Worm (Caenorhabditis elegans) whole organism, early embryonic: ENCODE results near the gene elo-3.
"Not testable (repeated sequence)": the region's sequence is repeated elsewhere in the genome, so short reads cannot be mapped to it uniquely, and the experiment has no call there.

Source experiments
- B0310.2 ChIP-seq: sonication (generic microtip); optimal IDR thresholded peaks from 2 replicates; lab custom pipeline; 2016; ENCODE audit warnings: mild to moderate bottlenecking, missing genetic modification characterization, missing compliant biosample characterization
- F13C5.2 ChIP-seq: sonication (generic microtip); optimal IDR thresholded peaks from 2 replicates; lab custom pipeline; 2017; ENCODE audit warnings: mild to moderate bottlenecking, missing genetic modification characterization, inconsistent platforms, missing compliant biosample characterization
- aly-1 ChIP-seq: sonication (generic microtip); optimal IDR thresholded peaks from 2 replicates; lab custom pipeline; 2016; ENCODE audit warnings: missing genetic modification characterization, missing compliant biosample characterization
- ama-1 ChIP-seq: fragments of 150-350 bp; optimal IDR thresholded peaks from 2 replicates; lab custom pipeline; 2014
- ceh-13 ChIP-seq: fragments of 200-800 bp; sonication (Bioruptor generic); optimal IDR thresholded peaks from 2 replicates; lab custom pipeline; 2018; ENCODE audit warnings: mild to moderate bottlenecking, missing genetic modification characterization, missing compliant biosample characterization
- ceh-36 ChIP-seq: sonication (generic microtip); optimal IDR thresholded peaks from 2 replicates; lab custom pipeline; 2016; ENCODE audit warnings: missing genetic modification characterization, inconsistent platforms, missing compliant biosample characterization
- ets-7 ChIP-seq: sonication (generic microtip); optimal IDR thresholded peaks from 2 replicates; lab custom pipeline; 2016; ENCODE audit warnings: missing genotype, missing genetic modification characterization, missing compliant biosample characterization
- flt-1 ChIP-seq: fragments of 200-800 bp; sonication (Bioruptor generic); IDR thresholded peaks from 2 replicates; pipeline ENCODE4 v1.3.6; 2022; ENCODE audit warnings: missing genetic modification characterization, missing compliant biosample characterization
- hmbx-1 ChIP-seq: sonication (generic microtip); optimal IDR thresholded peaks from 2 replicates; lab custom pipeline; 2016; ENCODE audit warnings: mild to moderate bottlenecking, missing genetic modification characterization, missing compliant biosample characterization
- hmg-4 ChIP-seq: fragments of 200-800 bp; sonication (Bioruptor generic); optimal IDR thresholded peaks from 2 replicates; lab custom pipeline; 2018; ENCODE audit warnings: mild to moderate bottlenecking, missing genetic modification characterization, missing compliant biosample characterization
- hnd-1 ChIP-seq: sonication (generic microtip); optimal IDR thresholded peaks from 2 replicates; lab custom pipeline; 2016; ENCODE audit warnings: missing genetic modification characterization, missing compliant biosample characterization
- pes-1 ChIP-seq: fragments of 200-800 bp; sonication (Bioruptor generic); IDR thresholded peaks from 2 replicates; pipeline ENCODE4 v1.3.6; 2022; ENCODE audit warnings: missing genetic modification reagents, missing genetic modification characterization, missing compliant biosample characterization
- scrt-1 ChIP-seq: fragments of 200-800 bp; sonication (Bioruptor generic); IDR thresholded peaks from 2 replicates; pipeline ENCODE4 v1.3.6; 2022; ENCODE audit warnings: missing genetic modification characterization, missing compliant biosample characterization
- sea-1 ChIP-seq: fragments of 200-800 bp; sonication (Bioruptor generic); conservative IDR thresholded peaks from 2 replicates; pipeline ENCODE4 v1.3.6; 2022; ENCODE audit warnings: missing genetic modification characterization, missing compliant biosample characterization
- tbx-11 ChIP-seq: fragments of 200-800 bp; sonication (Bioruptor generic); IDR thresholded peaks from 2 replicates; pipeline ENCODE4 v1.3.6; 2022; ENCODE audit warnings: missing genetic modification characterization, missing compliant biosample characterization
- tbx-37 ChIP-seq: fragments of 200-800 bp; sonication (Bioruptor generic); conservative IDR thresholded peaks from 2 replicates; pipeline ENCODE4 v1.3.6; 2022; ENCODE audit warnings: missing genetic modification reagents, missing genetic modification characterization, missing compliant biosample characterization
- tra-4 ChIP-seq: sonication (generic microtip); optimal IDR thresholded peaks from 2 replicates; lab custom pipeline; 2017; ENCODE audit warnings: missing genetic modification characterization, missing compliant biosample characterization

Gene elo-3

DNA sequence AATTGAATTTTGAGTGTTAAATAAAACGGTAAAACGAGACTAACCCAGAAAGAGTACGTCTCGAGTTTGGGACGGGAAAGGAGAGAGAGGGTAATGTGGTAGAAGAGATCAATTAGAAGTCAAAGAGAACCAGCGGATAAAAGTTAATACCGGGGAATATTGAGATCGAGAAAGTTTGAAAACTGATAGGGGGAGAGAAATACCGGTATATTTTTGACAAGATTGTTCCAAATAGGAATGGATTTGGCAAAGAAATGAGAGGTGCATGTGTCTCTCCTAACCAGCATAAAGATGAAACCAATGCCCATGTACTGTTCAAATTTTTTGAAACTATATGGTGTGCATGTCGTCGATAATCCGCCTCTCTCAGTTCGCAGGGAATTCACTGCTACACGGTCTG lies 17.2 kb downstream of the elo-3 start, which contains the start of gene C06E4.5:
TSS of gene C06E4.5 (plus strand) at position 301 of the 400 bp plus-strand sequence.
- not testable (repeated sequence) for TF ChIP-seq hmg-4 (GFP tag; lab: Kevin White, UChicago); hnd-1; pes-1

DNA sequence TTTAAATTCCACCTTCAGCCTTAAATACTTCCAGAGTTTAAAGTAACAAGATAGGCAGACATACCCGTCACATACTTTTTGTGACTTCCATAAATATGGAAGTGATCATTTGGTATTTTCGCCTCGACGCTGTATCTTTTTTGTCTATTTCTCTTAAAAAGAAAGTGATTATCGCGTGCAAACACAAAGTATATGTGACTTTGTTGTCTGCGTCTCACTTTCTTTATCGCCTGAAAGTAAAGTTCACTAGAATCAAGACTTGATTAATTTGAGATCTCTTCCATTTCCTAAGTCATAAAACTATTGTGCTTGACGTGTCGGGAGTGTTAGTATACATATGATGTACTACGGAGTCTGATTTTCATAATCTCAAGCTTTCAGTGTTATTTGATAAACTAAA lies 20.7 kb downstream of the elo-3 start, which contains the start of gene C06E4.6:
TSS of gene C06E4.6 (minus strand) at position 51 of the 400 bp plus-strand sequence.
- TF ChIP-seq hmbx-1 (no peak), ceh-36 (no peak), tra-4 (tag; lab: Kevin White, UChicago) (no peak), B0310.2 (no peak), F13C5.2 (tag; lab: Kevin White, UChicago) (no peak), flt-1 (no peak), ets-7 (no peak), pes-1 (no peak), hnd-1 (no peak), hmg-4 (GFP tag; lab: Kevin White, UChicago) (no peak), sea-1 (GFP tag; lab: Robert Waterston, UW) (no peak)

DNA sequence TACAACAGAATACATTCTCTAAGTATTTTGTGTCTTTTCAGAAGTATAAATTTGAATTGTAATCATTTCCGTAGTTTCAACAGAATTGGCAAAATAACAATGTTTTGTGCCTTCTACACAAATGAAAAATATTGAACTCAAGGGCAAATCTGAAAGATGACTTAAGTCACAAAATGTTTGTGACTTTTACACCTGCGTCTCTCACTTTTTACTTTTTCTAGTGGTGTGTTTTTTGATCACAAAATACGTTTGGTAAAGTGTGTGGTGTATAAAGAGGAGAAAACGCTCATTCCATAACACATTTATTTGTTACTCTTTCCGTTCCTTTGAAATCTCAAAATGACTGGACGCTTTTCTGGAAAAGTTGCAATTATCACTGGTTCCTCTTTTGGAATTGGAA lies 23.1 kb downstream of the elo-3 start, which contains the start of gene C06E4.3:
TSS of gene C06E4.3 (plus strand) at position 289 of the 400 bp plus-strand sequence.
- no peak for TF ChIP-seq scrt-1 (GFP tag; lab: Robert Waterston, UW)
- no peak for TF ChIP-seq B0310.2
- TF ChIP-seq pes-1: no peak
- TF ChIP-seq tbx-37 (GFP tag; lab: Robert Waterston, UW): no peak
- no peak for TF ChIP-seq tra-4 (tag; lab: Kevin White, UChicago)
- TF ChIP-seq F13C5.2 (tag; lab: Kevin White, UChicago): no peak
- no peak for TF ChIP-seq aly-1 (tag; lab: Kevin White, UChicago)
- TF ChIP-seq hnd-1: no peak
- TF ChIP-seq ceh-13 (GFP tag; lab: Kevin White, UChicago): no peak

DNA sequence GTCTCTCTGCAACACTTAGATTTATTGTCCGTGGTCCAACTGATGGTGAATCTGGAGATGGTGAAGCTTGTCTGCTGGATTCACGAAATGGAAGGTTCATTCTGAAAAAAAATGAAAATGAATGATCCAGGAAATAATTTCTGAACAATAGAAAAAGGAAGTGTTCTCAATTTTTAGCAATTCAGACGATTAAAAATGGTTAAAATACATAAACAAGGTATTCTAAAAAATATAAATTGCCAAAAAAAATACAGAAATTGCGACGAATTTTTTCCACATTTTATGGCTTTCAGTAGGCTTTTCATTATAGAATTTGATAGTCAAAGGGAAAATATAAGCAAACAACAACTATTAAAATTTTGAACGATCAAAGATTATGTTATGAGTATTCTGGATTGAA lies 25.6 kb downstream of the elo-3 start, which contains the start of gene glb-2:
TSS of gene glb-2 (minus strand) at position 101 of the 400 bp plus-strand sequence.
- TF ChIP-seq hmbx-1: no peak
- TF ChIP-seq hnd-1: no peak
- no peak for TF ChIP-seq F13C5.2 (tag; lab: Kevin White, UChicago)
- TF ChIP-seq hmg-4 (GFP tag; lab: Kevin White, UChicago): no peak
- no peak for TF ChIP-seq tbx-37 (GFP tag; lab: Robert Waterston, UW)
- TF ChIP-seq scrt-1 (GFP tag; lab: Robert Waterston, UW): no peak

DNA sequence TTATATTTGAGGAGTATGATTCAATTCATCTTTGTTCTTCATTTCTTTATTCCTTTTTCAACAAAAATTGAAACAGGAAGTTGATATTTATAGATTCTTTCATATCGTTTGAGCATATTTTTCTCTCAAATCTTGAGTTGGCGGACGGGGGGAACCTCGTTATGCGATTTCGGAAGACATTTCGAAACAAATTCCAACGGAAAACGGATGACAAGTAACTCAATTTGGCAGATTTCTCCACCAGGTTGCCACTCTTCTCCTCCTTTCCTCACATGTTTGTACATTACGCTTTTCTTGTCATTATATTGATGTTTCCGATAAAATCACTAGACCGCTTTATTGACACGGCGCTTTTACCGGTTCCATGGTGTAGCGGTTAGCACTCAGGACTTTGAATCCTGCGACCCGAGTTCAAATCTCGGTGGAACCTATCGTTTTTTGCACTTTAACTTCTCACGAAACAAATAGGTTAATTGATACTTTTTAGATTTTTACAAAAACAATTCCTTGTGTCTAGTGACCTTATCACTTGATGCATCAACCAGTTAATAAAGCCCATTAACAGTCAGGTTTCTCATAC lies 37.5 kb downstream of the elo-3 start:
- TF ChIP-seq flt-1: no peak
- TF ChIP-seq aly-1 (tag; lab: Kevin White, UChicago): no peak
- no peak for TF ChIP-seq F13C5.2 (tag; lab: Kevin White, UChicago)
- no peak for TF ChIP-seq tra-4 (tag; lab: Kevin White, UChicago)

DNA sequence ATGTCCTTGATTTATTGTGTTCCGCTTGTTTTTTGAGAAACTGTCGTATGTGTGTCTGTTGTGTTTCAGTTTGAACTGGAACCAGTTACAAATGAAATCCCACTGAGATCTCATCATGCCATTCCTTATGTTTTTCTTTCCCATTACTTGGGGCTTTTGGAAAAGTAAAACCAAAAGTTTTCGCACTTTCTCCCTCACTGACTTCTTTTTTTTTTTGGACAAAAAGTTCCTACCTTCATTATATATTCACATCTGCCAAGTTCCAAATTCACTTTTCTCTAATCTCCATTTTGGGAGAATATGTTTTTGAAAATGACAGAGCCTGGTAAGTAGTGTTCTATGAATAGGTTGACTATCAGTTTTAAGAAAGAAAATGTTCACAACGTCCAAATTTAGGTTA lies 39.1 kb downstream of the elo-3 start, which contains the start of gene C06E4.2:
TSS of gene C06E4.2 (plus strand) at position 301 of the 400 bp plus-strand sequence.
- TF ChIP-seq ets-7 (no peak), sea-1 (GFP tag; lab: Robert Waterston, UW) (no peak), hmg-4 (GFP tag; lab: Kevin White, UChicago) (no peak)

DNA sequence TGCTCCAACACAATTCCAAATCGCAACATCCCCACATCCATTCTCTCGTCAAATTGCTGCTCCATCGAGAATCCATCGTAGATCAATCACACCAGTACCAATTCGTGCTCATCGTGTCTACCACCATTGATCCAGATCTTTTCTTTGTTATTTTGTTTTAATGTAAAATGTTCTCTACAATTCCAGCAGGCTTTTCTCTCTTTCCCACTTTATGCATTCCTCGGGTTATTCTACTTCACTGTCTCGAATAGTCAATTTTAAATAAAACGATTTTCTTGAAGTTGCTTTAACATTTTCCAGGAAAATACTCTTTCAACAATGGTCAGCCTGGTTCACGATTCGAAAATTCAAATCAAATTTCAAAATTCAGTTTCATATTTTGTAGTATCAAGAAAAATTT lies 45.4 kb downstream of the elo-3 start, which contains the start of gene C06E4.1:
TSS of gene C06E4.1 (plus strand) at position 301 of the 400 bp plus-strand sequence.
- TF ChIP-seq flt-1 (no peak), tbx-11 (GFP tag; lab: Robert Waterston, UW) (no peak), sea-1 (GFP tag; lab: Robert Waterston, UW) (no peak), pes-1 (no peak), ceh-36 (no peak), scrt-1 (GFP tag; lab: Robert Waterston, UW) (no peak)

DNA sequence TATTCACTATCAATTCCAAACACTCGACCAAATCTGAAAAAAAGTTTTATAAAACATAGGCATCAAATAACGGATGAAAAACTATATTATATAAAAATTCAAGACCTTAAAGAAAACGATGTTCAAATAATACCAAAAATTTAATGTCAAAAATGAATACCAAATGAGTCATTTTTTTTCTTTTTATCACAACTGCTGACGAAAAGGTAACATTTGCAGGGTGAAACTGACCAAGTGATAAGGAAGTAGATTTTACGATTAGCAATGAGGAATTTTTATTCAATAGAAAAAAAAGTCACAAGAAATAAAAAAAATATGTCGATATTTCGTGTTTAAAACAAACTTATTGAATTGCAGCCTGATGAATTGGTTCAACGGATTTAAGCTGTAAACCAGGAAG lies 48.3 kb downstream of the elo-3 start, which contains the start of gene C06E4.8:
TSS of gene C06E4.8 (minus strand) at position 37 of the 400 bp plus-strand sequence.
- no peak for TF ChIP-seq F13C5.2 (tag; lab: Kevin White, UChicago)
- no peak for TF ChIP-seq scrt-1 (GFP tag; lab: Robert Waterston, UW)
- TF ChIP-seq ceh-13 (GFP tag; lab: Kevin White, UChicago): no peak
- TF ChIP-seq sea-1 (GFP tag; lab: Robert Waterston, UW): no peak
- no peak for TF ChIP-seq ets-7
- no peak for TF ChIP-seq flt-1
- no peak for TF ChIP-seq ama-1 (lab: Kevin White, UChicago)
- no peak for TF ChIP-seq hmg-4 (GFP tag; lab: Kevin White, UChicago)
- no peak for TF ChIP-seq pes-1
- TF ChIP-seq aly-1 (tag; lab: Kevin White, UChicago): no peak
- TF ChIP-seq tra-4 (tag; lab: Kevin White, UChicago): no peak
- TF ChIP-seq ceh-36: no peak

DNA sequence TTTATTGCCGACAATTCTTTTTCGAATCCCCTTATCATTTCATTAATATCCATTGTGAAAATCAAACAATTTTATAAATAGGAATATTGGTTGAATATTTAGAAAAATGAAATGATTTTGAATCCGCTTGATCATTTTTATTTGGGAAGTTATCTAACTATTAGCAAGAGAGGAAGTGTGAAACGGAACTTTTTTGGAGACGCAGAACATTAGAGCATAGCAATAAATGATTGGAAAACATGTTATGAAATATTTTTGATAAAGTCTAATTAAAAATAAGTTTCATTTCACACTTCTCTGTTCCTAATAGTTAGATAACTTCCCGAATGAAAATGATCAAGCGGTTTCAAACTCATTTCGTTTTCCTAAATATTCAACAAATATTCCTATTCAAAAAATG lies 50.0 kb downstream of the elo-3 start, which contains the start of gene F42C5.3:
TSS of gene F42C5.3 (minus strand) at position 101 of the 400 bp plus-strand sequence.
- TF ChIP-seq sea-1 (GFP tag; lab: Robert Waterston, UW) (no peak), tbx-11 (GFP tag; lab: Robert Waterston, UW) (no peak), B0310.2 (no peak), hmg-4 (GFP tag; lab: Kevin White, UChicago) (no peak), ama-1 (lab: Kevin White, UChicago) (no peak), hmbx-1 (no peak), scrt-1 (GFP tag; lab: Robert Waterston, UW) (no peak), pes-1 (no peak), tbx-37 (GFP tag; lab: Robert Waterston, UW) (no peak), ets-7 (no peak)
